Worm (Caenorhabditis elegans) whole organism, L1 larva: ENCODE results near the gene C47E8.1.

Experiments
- C04F5.9 ChIP-seq: sonication (generic microtip); optimal IDR thresholded peaks from 2 replicates; lab custom pipeline; 2016; ENCODE audit warnings: missing genetic modification characterization, missing compliant biosample characterization
- Y116A8C.19 ChIP-seq: sonication (generic microtip); optimal IDR thresholded peaks from 2 replicates; lab custom pipeline; 2016; ENCODE audit warnings: missing compliant biosample characterization, missing genetic modification characterization, borderline replicate concordance
- ceh-82 ChIP-seq, 3 experiments: fragments of 150-350 bp in 1 of 3; sonication (generic microtip) in 2 of 3; optimal IDR thresholded peaks; 2 replicates each; lab custom pipeline; 2014 to 2017; ENCODE audit warnings: missing biosample characterization in 3 of 3, missing genetic modification characterization in 3 of 3
- dsc-1 ChIP-seq: sonication (generic microtip); optimal IDR thresholded peaks from 2 replicates; lab custom pipeline; 2016; ENCODE audit warnings: mild to moderate bottlenecking, missing genetic modification characterization, missing compliant biosample characterization
- elt-3 ChIP-seq, 6 experiments: fragments of 150-350 bp in 1 of 6; sonication (generic microtip); optimal IDR thresholded peaks; 2 replicates each; lab custom pipeline; 2017 to 2018; ENCODE audit warnings: missing biosample characterization in 6 of 6, missing genetic modification characterization in 6 of 6, inconsistent platforms in 1 of 6
- fkh-10 ChIP-seq: sonication (generic microtip); optimal IDR thresholded peaks from 2 replicates; lab custom pipeline; 2017; ENCODE audit warnings: missing biosample characterization, missing genetic modification reagents, missing genetic modification characterization
- hlh-4 ChIP-seq: sonication (generic microtip); optimal IDR thresholded peaks from 2 replicates; lab custom pipeline; 2016; ENCODE audit warnings: mild to moderate bottlenecking, missing genetic modification characterization, missing compliant biosample characterization
- lsy-2 ChIP-seq, 2 experiments: fragments of 150-350 bp; optimal IDR thresholded peaks; 2 replicates each; lab custom pipeline; 2014; ENCODE audit warnings: missing biosample characterization in 2 of 2, missing genetic modification characterization in 2 of 2
- mdl-1 ChIP-seq, 2 experiments: fragments of 150-350 bp; optimal IDR thresholded peaks; 2 replicates each; lab custom pipeline; 2014 to 2017; ENCODE audit warnings: missing biosample characterization in 2 of 2, missing genetic modification characterization in 2 of 2, inconsistent platforms in 1 of 2
- nhr-77 ChIP-seq: fragments of 150-350 bp; optimal IDR thresholded peaks from 2 replicates; lab custom pipeline; 2014; ENCODE audit warnings: missing biosample characterization, missing genetic modification characterization
- pqm-1 ChIP-seq: sonication (generic microtip); optimal IDR thresholded peaks from 3 replicates; lab custom pipeline; 2017; ENCODE audit warnings: missing biosample characterization, missing genetic modification characterization
- snpc-4 ChIP-seq: fragments of 150-350 bp; optimal IDR thresholded peaks from 2 replicates; lab custom pipeline; 2014; ENCODE audit warnings: missing biosample characterization, missing genetic modification characterization
- unc-62 ChIP-seq: fragments of 150-350 bp; optimal IDR thresholded peaks from 2 replicates; lab custom pipeline; 2014; ENCODE audit warnings: missing biosample characterization, missing genetic modification reagents, missing genetic modification characterization
- ztf-4 ChIP-seq: fragments of 150-350 bp; optimal IDR thresholded peaks from 2 replicates; lab custom pipeline; 2014; ENCODE audit warnings: missing biosample characterization, missing genetic modification characterization

DNA sequence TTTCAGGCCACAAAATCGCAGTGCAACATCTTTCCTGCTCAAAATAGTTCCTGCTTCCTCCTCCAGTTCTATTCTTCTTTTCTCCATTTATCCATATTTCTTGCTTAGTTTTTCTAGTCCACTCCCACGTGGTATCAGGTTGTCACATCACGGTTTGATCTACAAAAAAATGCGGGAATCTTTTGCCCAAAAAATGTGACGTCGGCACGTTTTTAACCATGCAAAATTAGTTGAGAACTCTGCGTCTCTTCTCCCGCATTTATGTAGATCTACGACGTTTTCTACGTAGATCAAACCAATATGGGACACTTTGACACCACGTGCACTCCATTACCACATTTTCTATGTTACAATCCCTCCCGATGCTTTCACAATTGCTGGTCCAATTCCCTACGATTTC lies 23.8 kb upstream of the C47E8.1 start:
- TF ChIP-seq ceh-82 (tag; optimal IDR thresholded peaks at IDR 0.05; lab: Kevin White, UChicago) (no peak), pqm-1 (tag; lab: Kevin White, UChicago) (no peak), elt-3 (tag; optimal IDR thresholded peaks at IDR 0.05; lab: Kevin White, UChicago) (no peak), ztf-4 (tag; lab: Kevin White, UChicago) (no peak), Y116A8C.19 (tag; lab: Kevin White, UChicago) (no peak), mdl-1 (tag; optimal IDR thresholded peaks at IDR 0.05; lab: Kevin White, UChicago) (no peak), hlh-4 (no peak), snpc-4 (tag; lab: Kevin White, UChicago) (no peak), lsy-2 (tag; optimal IDR thresholded peaks at IDR 0.05; lab: Kevin White, UChicago) (no peak), C04F5.9 (tag; lab: Kevin White, UChicago) (no peak), nhr-77 (tag; lab: Kevin White, UChicago) (no peak), fkh-10 (GFP tag; lab: Kevin White, UChicago) (no peak), dsc-1 (tag; lab: Kevin White, UChicago) (no peak), unc-62 (GFP tag; lab: Kevin White, UChicago) (no peak)
